Fruit fly (Drosophila melanogaster) S2 (cell line): ENCODE data around the gene Rad23.
A peak's percentile ranks its signal among the peaks of the same experiment; 100 is the strongest.
"Not testable (repeated sequence)": the region's sequence is repeated elsewhere in the genome, so short reads cannot be mapped to it uniquely, and the experiment has no call there.

Experiments
- CG8478 ChIP-seq: fragments of >200 bp; optimal IDR thresholded peaks from 2 replicates; lab custom pipeline; 2018
- CTCF ChIP-seq, 2 experiments: fragments of >200 bp; optimal IDR thresholded peaks; 2 replicates each; lab custom pipeline; 2018

The Rad23 gene

dm6 chr4:307931-308330, at the start of gene Rad23:
Gene Rad23 (plus strand): TSS chr4:308093.
- TF ChIP-seq CG8478 (no peak), CTCF (optimal IDR thresholded peaks at IDR 0.05; lab: Kevin White, UChicago) (no peak)

dm6 chr4:261484-262070, 46.3 kb upstream of the Rad23 start:
- TF ChIP-seq CG8478 (no peak), CTCF (optimal IDR thresholded peaks at IDR 0.05; lab: Kevin White, UChicago) (no peak)

dm6 chr4:274704-275103, 33.2 kb upstream of the Rad23 start:
- TF ChIP-seq CG8478, result no peak
- TF ChIP-seq CTCF (optimal IDR thresholded peaks at IDR 0.05; lab: Kevin White, UChicago), result peak in 1 of 2 experiments; percentile 1

- no peak for TF ChIP-seq CTCF (optimal IDR thresholded peaks at IDR 0.05; lab: Kevin White, UChicago)
- TF ChIP-seq CG8478, result no peak
Observed at dm6 chr4:276325-276724, 31.6 kb upstream of the Rad23 start, which contains the start of gene NfI. Gene NfI (minus strand): TSS chr4:276369.

- TF ChIP-seq CTCF (optimal IDR thresholded peaks at IDR 0.05; lab: Kevin White, UChicago) (no peak), CG8478 (no peak)
Observed at dm6 chr4:292403-292802, 15.5 kb upstream of the Rad23 start.

- TF ChIP-seq CTCF (optimal IDR thresholded peaks at IDR 0.05; lab: Kevin White, UChicago) (no peak), CG8478 (no peak)
Observed at dm6 chr4:305697-306096, 2.2 kb upstream of the Rad23 start.

dm6 chr4:306431-307342, 1.2 kb upstream of the Rad23 start, which contains the start of gene Syt7:
Gene Syt7 (minus strand): TSS chr4:306481.
- TF ChIP-seq CG8478; CTCF (optimal IDR thresholded peaks at IDR 0.05; lab: Kevin White, UChicago): not testable (repeated sequence)

- TF ChIP-seq CTCF (optimal IDR thresholded peaks at IDR 0.05; lab: Kevin White, UChicago), result no peak
- no peak for TF ChIP-seq CG8478
Observed at dm6 chr4:310670-311069, 2.8 kb downstream of the Rad23 start.

dm6 chr4:313696-314104, 5.8 kb downstream of the Rad23 start, which contains the start of gene Zip102B:
Gene Zip102B (minus strand): TSS chr4:314087.
- TF ChIP-seq CG8478 (no peak), CTCF (optimal IDR thresholded peaks at IDR 0.05; lab: Kevin White, UChicago) (no peak)

dm6 chr4:314672-315266, 6.9 kb downstream of the Rad23 start, which contains the start of gene Rnf11:
Gene Rnf11 (plus strand): TSS chr4:314923.
- TF ChIP-seq CTCF (optimal IDR thresholded peaks at IDR 0.05; lab: Kevin White, UChicago), result no peak
- TF ChIP-seq CG8478, result no peak

dm6 chr4:315322-315721, 7.4 kb downstream of the Rad23 start:
- no peak for TF ChIP-seq CG8478
- no peak for TF ChIP-seq CTCF (optimal IDR thresholded peaks at IDR 0.05; lab: Kevin White, UChicago)

- no peak for TF ChIP-seq CTCF (optimal IDR thresholded peaks at IDR 0.05; lab: Kevin White, UChicago)
- TF ChIP-seq CG8478, result no peak
Observed at dm6 chr4:318795-319194, 10.9 kb downstream of the Rad23 start.

- TF ChIP-seq CG8478 (no peak), CTCF (optimal IDR thresholded peaks at IDR 0.05; lab: Kevin White, UChicago) (no peak)
Observed at dm6 chr4:329119-329518, 21.2 kb downstream of the Rad23 start.

- no peak for TF ChIP-seq CG8478
- TF ChIP-seq CTCF (optimal IDR thresholded peaks at IDR 0.05; lab: Kevin White, UChicago), result no peak
Observed at dm6 chr4:332268-332667, 24.4 kb downstream of the Rad23 start.

dm6 chr4:336021-336420, 28.1 kb downstream of the Rad23 start:
- TF ChIP-seq CTCF (optimal IDR thresholded peaks at IDR 0.05; lab: Kevin White, UChicago) (no peak), CG8478 (no peak)
